Worm (Caenorhabditis elegans): ENCODE data around the gene F22F1.3.

ce11 chrX:8150621-8151020 lies 12.3 kb downstream of the F22F1.3 start, which contains the start of gene F22F1.2:
- TF ChIP-seq W03F9.2 (tag; optimal IDR thresholded peaks at IDR 0.05) (no peak), him-1 (tag; optimal IDR thresholded peaks at IDR 0.05) (no peak)

Measured in whole organism, L4/young adult.